Fruit fly (Drosophila melanogaster): Measurements from ENCODE around the gene crp.
A peak's percentile ranks its signal among the peaks of the same experiment; 100 is the strongest.

crp gene

DNA sequence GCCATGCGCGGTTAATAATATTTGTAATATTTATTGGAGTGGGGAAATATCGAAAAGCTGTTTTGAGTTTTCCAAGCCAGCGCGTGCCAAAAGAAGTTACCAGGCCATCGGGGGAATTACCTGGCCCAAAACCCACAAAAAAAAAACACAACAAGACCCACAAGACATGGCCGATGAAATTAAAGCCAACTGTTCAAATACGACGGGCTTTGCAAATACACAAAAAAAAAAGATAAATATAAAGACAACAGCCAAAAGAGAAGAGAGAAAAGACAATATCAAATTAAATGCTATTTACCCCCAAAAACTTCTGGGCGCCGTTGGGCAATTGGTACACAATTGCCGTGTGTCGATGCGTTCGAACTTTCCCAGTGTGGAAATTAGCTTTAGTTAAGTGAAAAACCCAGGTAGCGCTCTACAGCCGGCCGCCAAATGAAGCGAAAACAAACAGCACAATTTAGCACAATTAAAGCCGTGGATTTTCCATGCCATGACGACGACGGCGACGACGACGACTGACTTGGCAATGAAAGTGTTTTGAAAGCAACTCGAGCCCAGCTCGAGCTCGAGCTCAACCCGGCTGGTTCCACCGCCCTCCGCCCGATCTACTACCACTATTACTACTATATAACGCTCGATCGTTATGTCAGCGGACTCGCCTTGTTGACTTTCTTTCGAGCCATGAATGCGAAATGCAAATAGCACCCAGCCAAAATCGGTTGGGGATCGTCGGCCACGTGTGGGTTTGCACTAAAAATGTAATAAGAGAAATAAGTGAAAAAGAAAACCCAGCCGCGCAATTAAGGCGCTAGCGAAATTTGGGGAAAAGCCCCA is 30.5 kb upstream of the crp start (continued):
- TF ChIP-seq gce (GFP tag; IDR thresholded peaks at IDR 0.05): no peak
- TF ChIP-seq repo (GFP tag; optimal IDR thresholded peaks at IDR 0.05): peak; percentile 16
- no peak for TF ChIP-seq CG30431 (GFP tag; optimal IDR thresholded peaks at IDR 0.05)
- TF ChIP-seq fru (optimal IDR thresholded peaks at IDR 0.05): no peak
- no peak for TF ChIP-seq trem (tag; optimal IDR thresholded peaks at IDR 0.05)
- no peak for TF ChIP-seq inv (GFP tag; IDR thresholded peaks at IDR 0.05; ENCODE audit: partially characterized antibody)
- peak; percentile 72 for TF ChIP-seq wek (GFP tag; optimal IDR thresholded peaks at IDR 0.05)
- no peak for TF ChIP-seq CG9876 (GFP tag; optimal IDR thresholded peaks at IDR 0.05)
- no peak for TF ChIP-seq cas (GFP tag; IDR thresholded peaks at IDR 0.05)
- TF ChIP-seq CG1647 (GFP tag; optimal IDR thresholded peaks at IDR 0.05): peak; percentile 37
- no peak for TF ChIP-seq tin (GFP tag; optimal IDR thresholded peaks at IDR 0.05)
- TF ChIP-seq her (GFP tag; optimal IDR thresholded peaks at IDR 0.05): peak; percentile 34
- no peak for TF ChIP-seq CG14860 (GFP tag; IDR thresholded peaks at IDR 0.05; ENCODE audit: partially characterized antibody)
- TF ChIP-seq CG3726 (GFP tag; IDR thresholded peaks at IDR 0.05): no peak
- peak; percentile 19 for TF ChIP-seq salm (tag; optimal IDR thresholded peaks at IDR 0.05)
- TF ChIP-seq Atf-2 (GFP tag; optimal IDR thresholded peaks at IDR 0.05): no peak
- TF ChIP-seq sens-2 (GFP tag; IDR thresholded peaks at IDR 0.05): no peak
- TF ChIP-seq crp (GFP tag; optimal IDR thresholded peaks at IDR 0.05): no peak
- TF ChIP-seq CG4820 (GFP tag; optimal IDR thresholded peaks at IDR 0.05): no peak
- peak; percentile 52 for TF ChIP-seq CG17359 (tag; optimal IDR thresholded peaks at IDR 0.05)
- TF ChIP-seq Mrtf (GFP tag; IDR thresholded peaks at IDR 0.05): no peak
- peak; percentile 28 for TF ChIP-seq luna (GFP tag; optimal IDR thresholded peaks at IDR 0.05)
- TF ChIP-seq Aef1 (GFP tag; IDR thresholded peaks at IDR 0.05): no peak
- peak; percentile 36 for TF ChIP-seq CG12071 (GFP tag; optimal IDR thresholded peaks at IDR 0.05)
- no peak for TF ChIP-seq CG2889 (GFP tag; IDR thresholded peaks at IDR 0.05)
- TF ChIP-seq CG12942 (GFP tag; optimal IDR thresholded peaks at IDR 0.05): peak; percentile 22
- no peak; the same call in 1 of the 2 replicates for TF ChIP-seq E2f1 (GFP tag; IDR thresholded peaks at IDR 0.05)
- TF ChIP-seq Dek (tag; optimal IDR thresholded peaks at IDR 0.05): peak; percentile 38
- no peak for TF ChIP-seq aop (GFP tag; IDR thresholded peaks at IDR 0.05)
- TF ChIP-seq chinmo (GFP tag; IDR thresholded peaks at IDR 0.05; ENCODE audit: partially characterized antibody): no peak
- TF ChIP-seq CG2202 (tag; optimal IDR thresholded peaks at IDR 0.05): no peak
- TF ChIP-seq ro (GFP tag; IDR thresholded peaks at IDR 0.05): no peak
- TF ChIP-seq Doc3 (GFP tag; IDR thresholded peaks at IDR 0.05; ENCODE audit: partially characterized antibody): no peak
- TF ChIP-seq CG3281 (GFP tag; optimal IDR thresholded peaks at IDR 0.05): peak; percentile 11
- no peak for TF ChIP-seq trh (GFP tag; optimal IDR thresholded peaks at IDR 0.05)
- TF ChIP-seq Rfx (GFP tag; IDR thresholded peaks at IDR 0.05): peak; percentile 55; the same call in 1 of the 2 replicates
- TF ChIP-seq wor (GFP tag; IDR thresholded peaks at IDR 0.05): no peak
- TF ChIP-seq unc-4 (GFP tag; IDR thresholded peaks at IDR 0.05; ENCODE audit: partially characterized antibody): no peak
- no peak for TF ChIP-seq pan (optimal IDR thresholded peaks at IDR 0.05)
- TF ChIP-seq pan (GFP tag; optimal IDR thresholded peaks at IDR 0.05 in 1 of 2, IDR thresholded peaks at IDR 0.05 in 1 of 2): no peak
- TF ChIP-seq CG33557 (GFP tag; optimal IDR thresholded peaks at IDR 0.05): no peak
- no peak for TF ChIP-seq zf30C (GFP tag; optimal IDR thresholded peaks at IDR 0.05)
- no peak for TF ChIP-seq Adf1 (GFP tag; IDR thresholded peaks at IDR 0.05)
- TF ChIP-seq CG3838 (GFP tag; optimal IDR thresholded peaks at IDR 0.05): peak; percentile 44
- no peak for TF ChIP-seq Taf1 (GFP tag; IDR thresholded peaks at IDR 0.05)
- no peak for TF ChIP-seq CG8765 (GFP tag; IDR thresholded peaks at IDR 0.05)
- peak; percentile 20 for TF ChIP-seq Nf-YB (GFP tag; optimal IDR thresholded peaks at IDR 0.05)
- peak; percentile 6 for TF ChIP-seq bcd (GFP tag; optimal IDR thresholded peaks at IDR 0.05)
- peak in 1 of 2 experiments; percentile 34 for TF ChIP-seq eve (GFP tag; optimal IDR thresholded peaks at IDR 0.05)
- no peak for TF ChIP-seq Dfd (GFP tag; optimal IDR thresholded peaks at IDR 0.05)
- no peak for TF ChIP-seq Tbp (GFP tag; optimal IDR thresholded peaks at IDR 0.05)

Measured in whole organism, embryonic.